Fruit fly (Drosophila melanogaster): ENCODE results near the gene CG14780.

CG14780 gene

DNA sequence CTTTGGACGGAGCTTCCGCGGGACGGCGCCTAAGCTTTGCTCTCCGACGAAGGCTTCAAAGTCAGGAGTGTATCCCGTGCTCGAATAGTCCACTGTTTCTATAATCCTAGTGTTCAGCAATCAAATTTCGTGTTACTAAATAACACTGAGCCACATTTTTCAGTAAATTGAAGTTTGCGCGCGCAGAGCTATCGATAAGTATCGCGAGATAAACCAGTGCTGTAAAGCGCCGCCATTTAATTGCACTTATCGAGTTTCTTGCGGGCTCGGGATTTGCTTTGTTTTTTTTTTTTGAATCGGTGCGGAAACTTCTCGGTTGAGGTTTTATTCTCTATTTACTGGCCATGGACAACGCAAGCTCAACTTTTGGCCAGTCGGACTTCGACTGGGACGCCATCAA is 4.5 kb downstream of the CG14780 start, which contains the start of the genes Rab27 and mei-38 (continued):
- peak; percentile 74 for TF ChIP-seq Scr (GFP tag; IDR thresholded peaks at IDR 0.05; ENCODE audit: partially characterized antibody)
- no peak for TF ChIP-seq Lim3 (GFP tag; IDR thresholded peaks at IDR 0.05)
- no peak for TF ChIP-seq CG33213 (GFP tag; optimal IDR thresholded peaks at IDR 0.05)
- TF ChIP-seq Xbp1 (GFP tag; optimal IDR thresholded peaks at IDR 0.05), result peak; percentile 20
- TF ChIP-seq h (optimal IDR thresholded peaks at IDR 0.05), result no peak
- TF ChIP-seq dm (GFP tag; optimal IDR thresholded peaks at IDR 0.05), result no peak
- no peak for TF ChIP-seq CG17385 (GFP tag; optimal IDR thresholded peaks at IDR 0.05)
- TF ChIP-seq rib (GFP tag; IDR thresholded peaks at IDR 0.05), result no peak
- TF ChIP-seq CG11456 (GFP tag; IDR thresholded peaks at IDR 0.05), result peak; percentile 36; the same call in 1 of the 3 replicates
- no peak for TF ChIP-seq CG12236 (GFP tag; optimal IDR thresholded peaks at IDR 0.05)
- TF ChIP-seq Mes4 (GFP tag; optimal IDR thresholded peaks at IDR 0.05), result no peak
- TF ChIP-seq zfh1 (GFP tag; IDR thresholded peaks at IDR 0.05), result no peak
- TF ChIP-seq lilli (GFP tag; optimal IDR thresholded peaks at IDR 0.05), result peak; percentile 18
- peak; percentile 65; the same call in 1 of the 2 replicates for TF ChIP-seq bbx (GFP tag; IDR thresholded peaks at IDR 0.05; ENCODE audit: partially characterized antibody)
- no peak for TF ChIP-seq trh (GFP tag; optimal IDR thresholded peaks at IDR 0.05)
- TF ChIP-seq CG11085 (GFP tag; IDR thresholded peaks at IDR 0.05), result no peak
- peak; percentile 97 for TF ChIP-seq E2f2 (GFP tag; IDR thresholded peaks at IDR 0.05)
- TF ChIP-seq CG15514 (GFP tag; optimal IDR thresholded peaks at IDR 0.05), result peak; percentile 62
- TF ChIP-seq corto (GFP tag; optimal IDR thresholded peaks at IDR 0.05), result no peak
- TF ChIP-seq insv (GFP tag; optimal IDR thresholded peaks at IDR 0.05), result no peak
- TF ChIP-seq CG7372 (GFP tag; IDR thresholded peaks at IDR 0.05), result no peak
- no peak for TF ChIP-seq tll (GFP tag; optimal IDR thresholded peaks at IDR 0.05)
- peak; percentile 75 for TF ChIP-seq Bgb (GFP tag; IDR thresholded peaks at IDR 0.05; ENCODE audit: partially characterized antibody)
- TF ChIP-seq cg (GFP tag; optimal IDR thresholded peaks at IDR 0.05), result no peak
- 0 out of 3 replicates have a peak, but pooled peaks have one; percentile 45 for TF ChIP-seq vnd (GFP tag; IDR thresholded peaks at IDR 0.05; ENCODE audit: partially characterized antibody)
- TF ChIP-seq CHES-1-like (GFP tag; optimal IDR thresholded peaks at IDR 0.05), result peak; percentile 32
- TF ChIP-seq gsb-n (tag; optimal IDR thresholded peaks at IDR 0.05), result no peak
- TF ChIP-seq Atf6 (GFP tag; IDR thresholded peaks at IDR 0.05), result no peak
- TF ChIP-seq slbo (GFP tag; IDR thresholded peaks at IDR 0.05), result peak; percentile 57; the same call in 1 of the 2 replicates
- no peak for TF ChIP-seq NFAT (GFP tag; IDR thresholded peaks at IDR 0.05)
- peak; percentile 38 for TF ChIP-seq CG14710 (tag; optimal IDR thresholded peaks at IDR 0.05)
- TF ChIP-seq CG5180 (GFP tag; optimal IDR thresholded peaks at IDR 0.05), result no peak
- peak; percentile 64 for TF ChIP-seq Rfx (GFP tag; IDR thresholded peaks at IDR 0.05)
- no peak for TF ChIP-seq Poxn (GFP tag; IDR thresholded peaks at IDR 0.05)
- peak; percentile 12 for TF ChIP-seq CG4820 (GFP tag; optimal IDR thresholded peaks at IDR 0.05)
- no peak for TF ChIP-seq CG43689 (GFP tag; IDR thresholded peaks at IDR 0.05)
- TF ChIP-seq lbe (GFP tag; optimal IDR thresholded peaks at IDR 0.05), result peak; percentile 4
- TF ChIP-seq Pdp1 (GFP tag; optimal IDR thresholded peaks at IDR 0.05), result peak in 1 of 2 experiments; percentile 28
- no peak for TF ChIP-seq Sox102F (GFP tag; optimal IDR thresholded peaks at IDR 0.05)
- no peak for TF ChIP-seq CG3065 (GFP tag; optimal IDR thresholded peaks at IDR 0.05)
- no peak for TF ChIP-seq gro (GFP tag; optimal IDR thresholded peaks at IDR 0.05)
- TF ChIP-seq inv (GFP tag; IDR thresholded peaks at IDR 0.05; ENCODE audit: partially characterized antibody), result peak; percentile 60; the same call in 1 of the 2 replicates
- peak; percentile 57 for TF ChIP-seq gfzf (GFP tag; optimal IDR thresholded peaks at IDR 0.05)
- TF ChIP-seq Ptx1 (GFP tag; IDR thresholded peaks at IDR 0.05), result 0 out of 2 replicates have a peak, but pooled peaks have one; percentile 11
- TF ChIP-seq NK7.1 (GFP tag; optimal IDR thresholded peaks at IDR 0.05), result no peak
- TF ChIP-seq CG11093 (GFP tag; IDR thresholded peaks at IDR 0.05), result no peak
- TF ChIP-seq Adf1 (GFP tag; IDR thresholded peaks at IDR 0.05), result no peak
- TF ChIP-seq Side (GFP tag; optimal IDR thresholded peaks at IDR 0.05), result peak; percentile 1
- no peak for TF ChIP-seq scrt (GFP tag; optimal IDR thresholded peaks at IDR 0.05)
- no peak for TF ChIP-seq CG9215 (GFP tag; IDR thresholded peaks at IDR 0.05)
- no peak for TF ChIP-seq CG12942 (GFP tag; optimal IDR thresholded peaks at IDR 0.05)

Data from whole organism, embryonic.